Worm (Caenorhabditis elegans): ENCODE data around the gene B0403.3.

B0403.3 gene

DNA sequence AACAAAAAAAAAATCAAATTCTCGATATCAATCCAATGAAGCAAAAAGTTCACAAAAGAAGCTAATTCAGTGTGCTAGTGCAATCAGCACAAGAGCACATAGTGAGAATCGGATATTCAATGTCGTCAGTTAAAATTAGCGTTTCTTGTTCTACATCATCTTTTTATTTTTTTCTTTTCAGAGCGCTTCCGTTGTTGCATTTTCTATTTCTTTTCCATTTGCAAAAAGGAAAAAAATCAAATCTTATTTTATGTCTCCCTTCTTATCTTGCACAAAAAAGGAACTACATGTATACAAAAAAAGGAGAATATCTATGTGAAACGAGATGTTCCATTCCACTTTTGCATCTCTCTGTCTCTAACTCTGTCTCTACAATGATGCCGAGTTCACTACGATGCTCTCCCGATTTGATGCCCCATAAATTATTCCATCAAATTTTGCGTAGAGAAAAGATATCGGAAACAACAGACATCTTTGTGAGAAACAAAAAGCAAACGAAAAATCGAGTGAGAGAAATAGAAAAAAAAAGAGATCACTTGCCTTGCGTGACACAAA lies 29.3 kb downstream of the B0403.3 start:
- TF ChIP-seq lin-39 (tag; optimal IDR thresholded peaks at IDR 0.05) (no peak), dmd-4 (tag; optimal IDR thresholded peaks at IDR 0.05) (no peak), ceh-16 (tag; optimal IDR thresholded peaks at IDR 0.05) (no peak), ztf-1 (GFP tag; conservative IDR thresholded peaks at IDR 0.05) (no peak), alr-1 (tag; optimal IDR thresholded peaks at IDR 0.05) (no peak), ama-1 (optimal IDR thresholded peaks at IDR 0.05) (no peak), crh-2 (tag; optimal IDR thresholded peaks at IDR 0.05) (no peak), elt-3 (tag; optimal IDR thresholded peaks at IDR 0.05) (no peak), sem-4 (tag; optimal IDR thresholded peaks at IDR 0.05) (no peak), blmp-1 (tag; optimal IDR thresholded peaks at IDR 0.05; ENCODE audit: insufficient read depth) (no peak), nhr-11 (tag; optimal IDR thresholded peaks at IDR 0.05) (no peak), nhr-77 (tag; optimal IDR thresholded peaks at IDR 0.05) (no peak), unc-55 (GFP tag; optimal IDR thresholded peaks at IDR 0.05) (no peak), Y55F3AM.14 (GFP tag; optimal IDR thresholded peaks at IDR 0.05) (no peak)

DNA sequence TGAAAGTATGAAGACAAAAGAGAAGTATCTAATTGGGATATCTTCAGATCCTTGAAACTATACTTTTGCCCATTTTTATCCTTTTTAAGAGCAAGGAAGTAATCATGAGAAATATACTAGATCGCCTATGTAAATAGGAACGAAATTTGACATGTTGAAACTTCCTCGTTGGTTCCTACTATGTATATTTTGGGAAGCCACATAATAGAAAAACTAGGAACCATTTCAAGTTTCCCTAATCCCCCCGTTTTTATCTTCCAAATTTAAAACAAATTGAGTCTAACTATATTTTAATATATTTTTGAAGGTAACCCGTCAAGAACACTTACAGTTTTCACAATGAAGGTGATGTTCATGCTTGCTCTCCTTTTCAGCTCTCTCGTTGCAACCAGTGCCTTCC lies 34.3 kb downstream of the B0403.3 start, which contains the start of gene flp-26:
TSS of gene flp-26 (plus strand) at position 301 of the 400 bp plus-strand sequence.
- TF ChIP-seq ztf-4 (tag; optimal IDR thresholded peaks at IDR 0.05) (no peak), unc-55 (GFP tag; optimal IDR thresholded peaks at IDR 0.05) (no peak), nhr-6 (tag; optimal IDR thresholded peaks at IDR 0.05) (no peak), fos-1 (tag; optimal IDR thresholded peaks at IDR 0.05) (no peak), blmp-1 (tag; optimal IDR thresholded peaks at IDR 0.05; ENCODE audit: insufficient read depth) (no peak), F13H6.1 (tag; optimal IDR thresholded peaks at IDR 0.05) (no peak), Y55F3AM.14 (GFP tag; optimal IDR thresholded peaks at IDR 0.05) (no peak), alr-1 (tag; optimal IDR thresholded peaks at IDR 0.05) (no peak), unc-62 (GFP tag; optimal IDR thresholded peaks at IDR 0.05) (no peak), peb-1 (tag; optimal IDR thresholded peaks at IDR 0.05) (no peak)

DNA sequence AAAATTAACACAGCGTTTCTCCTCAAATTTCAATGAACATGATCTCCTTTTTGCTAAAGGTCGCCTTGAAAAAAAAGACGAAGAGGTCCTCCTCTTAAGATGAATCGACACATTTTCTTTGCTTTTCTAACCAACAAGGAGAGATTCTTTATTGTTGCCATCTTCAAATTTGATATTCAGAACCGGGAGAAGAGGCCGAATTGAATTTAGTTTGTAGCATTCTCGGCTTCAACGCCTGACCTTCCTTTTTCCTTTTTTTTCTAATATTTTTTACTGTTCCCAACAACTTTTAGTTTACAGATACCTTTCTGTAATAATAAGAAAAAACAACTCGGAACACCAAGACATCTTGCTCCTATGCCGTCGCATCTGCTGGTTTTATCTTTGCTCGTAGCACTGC lies 43.4 kb downstream of the B0403.3 start, which contains the start of gene cah-5:
TSS of gene cah-5 (plus strand) at position 301 of the 400 bp plus-strand sequence.
- no peak for TF ChIP-seq elt-1 (tag; optimal IDR thresholded peaks at IDR 0.05)
- TF ChIP-seq elt-3 (tag; optimal IDR thresholded peaks at IDR 0.05): no peak
- no peak for TF ChIP-seq sem-4 (tag; optimal IDR thresholded peaks at IDR 0.05)
- TF ChIP-seq R02D3.7 (tag; optimal IDR thresholded peaks at IDR 0.05): no peak
- no peak for TF ChIP-seq ZK546.5 (tag; optimal IDR thresholded peaks at IDR 0.05)
- no peak for TF ChIP-seq nhr-21 (tag; optimal IDR thresholded peaks at IDR 0.05)
- TF ChIP-seq skn-1 (tag; optimal IDR thresholded peaks at IDR 0.05): no peak
- TF ChIP-seq mab-5 (tag; optimal IDR thresholded peaks at IDR 0.05): no peak
- no peak for TF ChIP-seq ama-1 (optimal IDR thresholded peaks at IDR 0.05)
- TF ChIP-seq ztf-11 (tag; optimal IDR thresholded peaks at IDR 0.05): no peak
- TF ChIP-seq unc-39 (tag; optimal IDR thresholded peaks at IDR 0.05): no peak
- TF ChIP-seq nhr-237 (tag; optimal IDR thresholded peaks at IDR 0.05): no peak
- TF ChIP-seq sma-9 (GFP tag; optimal IDR thresholded peaks at IDR 0.05): no peak
- TF ChIP-seq sma-9 (tag; optimal IDR thresholded peaks at IDR 0.05): no peak
- TF ChIP-seq mbf-1 (tag; optimal IDR thresholded peaks at IDR 0.05): no peak

All from whole organism, L2 larva.